Fruit fly (Drosophila melanogaster) whole organism, pupa: ENCODE results near the gene CG6125.
A peak's percentile ranks its signal among the peaks of the same experiment; 100 is the strongest.

Experiments used
- CG10348 ChIP-seq: fragments of 200-800 bp; sonication (Bioruptor generic); IDR thresholded peaks from 2 replicates; pipeline ENCODE4 v1.3.6; 2022; ENCODE audit warnings: missing biosample characterization, missing genetic modification characterization
- CG12605 ChIP-seq: fragments of 200-800 bp; sonication (Bioruptor generic); IDR thresholded peaks from 2 replicates; pipeline ENCODE4 v1.3.6; 2022; ENCODE audit warnings: missing biosample characterization, missing genetic modification characterization
- CG13204 ChIP-seq: fragments of 200-800 bp; sonication (Bioruptor generic); optimal IDR thresholded peaks from 2 replicates; lab custom pipeline; 2018; ENCODE audit warnings: missing biosample characterization, mild to moderate bottlenecking, missing genetic modification characterization, moderate library complexity
- CG14655 ChIP-seq: fragments of 200-800 bp; sonication (Bioruptor generic); optimal IDR thresholded peaks from 3 replicates; lab custom pipeline; 2017; ENCODE audit warnings: mild to moderate bottlenecking, missing biosample characterization, missing genetic modification reagents, missing genetic modification characterization
- CG15710 ChIP-seq: fragments of 200-800 bp; sonication (Bioruptor generic); optimal IDR thresholded peaks from 2 replicates; lab custom pipeline; 2018; ENCODE audit warnings: missing biosample characterization, mild to moderate bottlenecking, missing genetic modification characterization, moderate library complexity
- CG17806 ChIP-seq: fragments of 200-800 bp; sonication (Bioruptor generic); optimal IDR thresholded peaks from 2 replicates; lab custom pipeline; 2018; ENCODE audit warnings: missing biosample characterization, mild to moderate bottlenecking, missing genetic modification characterization, moderate library complexity
- CG32121 ChIP-seq: fragments of 200-800 bp; sonication (Bioruptor generic); IDR thresholded peaks from 2 replicates; pipeline ENCODE4 v1.3.6; 2022; ENCODE audit warnings: missing biosample characterization, missing genetic modification characterization
- CG34367 ChIP-seq: fragments of 200-800 bp; sonication (Bioruptor generic); optimal IDR thresholded peaks from 2 replicates; lab custom pipeline; 2018; ENCODE audit warnings: missing biosample characterization, mild to moderate bottlenecking, missing genetic modification characterization
- CG4496 ChIP-seq: fragments of 200-800 bp; sonication (Bioruptor generic); IDR thresholded peaks from 3 replicates; pipeline ENCODE4 v1.3.6; 2022; ENCODE audit warnings: missing biosample characterization, missing genetic modification characterization
- CG8159 ChIP-seq: fragments of 200-800 bp; sonication (Bioruptor generic); optimal IDR thresholded peaks from 3 replicates; lab custom pipeline; 2018; ENCODE audit warnings: missing biosample characterization, mild to moderate bottlenecking, missing genetic modification characterization, moderate library complexity
- CG8301 ChIP-seq: fragments of 200-800 bp; sonication (Bioruptor generic); optimal IDR thresholded peaks from 2 replicates; lab custom pipeline; 2018; ENCODE audit warnings: missing biosample characterization, mild to moderate bottlenecking, missing genetic modification characterization
- CG9948 ChIP-seq: fragments of 200-800 bp; sonication (Bioruptor generic); optimal IDR thresholded peaks from 2 replicates; lab custom pipeline; 2018; ENCODE audit warnings: missing biosample characterization, mild to moderate bottlenecking, missing genetic modification characterization, moderate library complexity
- D1 ChIP-seq: fragments of 200-800 bp; sonication (Bioruptor generic); optimal IDR thresholded peaks from 2 replicates; lab custom pipeline; 2018; ENCODE audit warnings: missing biosample characterization, mild to moderate bottlenecking, missing genetic modification characterization, moderate library complexity
- EcR ChIP-seq: fragments of 200-800 bp; sonication (Bioruptor generic); optimal IDR thresholded peaks from 3 replicates; lab custom pipeline; 2019; ENCODE audit warnings: missing biosample characterization, missing genetic modification characterization, mild to moderate bottlenecking, moderate library complexity, missing genetic modification reagents
- Ets98B ChIP-seq: fragments of 200-800 bp; sonication (Bioruptor generic); IDR thresholded peaks from 2 replicates; pipeline ENCODE4 v1.3.6; 2022; ENCODE audit warnings: missing biosample characterization, missing genetic modification characterization
- Pif1A ChIP-seq: fragments of 200-800 bp; sonication (Bioruptor generic); optimal IDR thresholded peaks from 3 replicates; lab custom pipeline; 2016; ENCODE audit warnings: missing biosample characterization, missing genetic modification characterization
- Pif1B ChIP-seq: fragments of 200-800 bp; sonication (Bioruptor generic); optimal IDR thresholded peaks from 3 replicates; lab custom pipeline; 2016; ENCODE audit warnings: missing biosample characterization, missing genetic modification characterization
- Snoo ChIP-seq: fragments of 200-800 bp; sonication (Bioruptor generic); optimal IDR thresholded peaks from 3 replicates; lab custom pipeline; 2017; ENCODE audit warnings: missing biosample characterization, mild to moderate bottlenecking, missing genetic modification characterization, inconsistent platforms
- fd96Ca ChIP-seq: fragments of 200-800 bp; sonication (Bioruptor generic); IDR thresholded peaks from 3 replicates; pipeline ENCODE4 v1.3.6; 2022; ENCODE audit warnings: missing biosample characterization, missing genetic modification characterization
- gl ChIP-seq: fragments of 200-800 bp; sonication (Bioruptor generic); optimal IDR thresholded peaks from 2 replicates; lab custom pipeline; 2018; ENCODE audit warnings: missing biosample characterization, mild to moderate bottlenecking, missing genetic modification characterization
- rn ChIP-seq: fragments of 200-800 bp; sonication (Bioruptor generic); IDR thresholded peaks from 2 replicates; pipeline ENCODE4 v1.3.6; 2022; ENCODE audit warnings: missing biosample characterization, missing genetic modification characterization

CG6125 gene

DNA sequence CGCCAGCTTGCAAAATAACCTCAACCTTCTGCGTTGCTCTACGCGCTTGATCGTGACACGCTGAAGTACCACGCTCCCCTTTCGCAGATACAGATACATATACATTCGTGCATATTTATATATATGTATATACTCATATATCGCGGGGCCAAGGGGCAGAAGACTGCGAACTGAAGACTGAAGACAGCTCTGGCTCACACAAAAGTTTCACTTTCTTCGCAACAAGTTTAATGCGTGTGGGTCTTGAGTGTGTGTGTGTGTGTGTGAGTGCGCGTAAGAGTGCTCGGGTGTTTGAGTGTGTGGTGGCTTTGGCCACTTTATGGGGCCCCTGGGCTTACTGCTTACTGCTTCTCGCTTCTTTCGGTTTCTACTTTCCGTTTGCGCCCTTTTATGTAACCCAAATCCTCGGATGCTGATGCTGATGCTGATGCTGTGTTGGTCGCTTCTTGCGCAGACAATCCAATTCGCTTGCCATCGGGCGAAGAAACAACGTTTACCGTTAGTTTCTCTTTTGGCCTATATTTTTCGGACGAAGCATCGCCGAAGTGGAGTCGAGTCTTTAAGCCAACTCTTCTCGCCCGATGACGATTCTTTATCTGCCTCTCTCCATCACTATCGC lies 20.4 kb upstream of the CG6125 start:
- no peak for TF ChIP-seq fd96Ca (GFP tag; lab: Robert Waterston, UW)
- TF ChIP-seq CG8301 = no peak
- TF ChIP-seq D1 = no peak
- TF ChIP-seq CG13204 (GFP tag; lab: Kevin White, UChicago) = no peak
- no peak for TF ChIP-seq rn (GFP tag; lab: Robert Waterston, UW)
- TF ChIP-seq EcR (GFP tag; lab: Kevin White, UChicago) = no peak
- TF ChIP-seq gl (tag; lab: Kevin White, UChicago) = no peak
- no peak for TF ChIP-seq CG9948 (tag; lab: Kevin White, UChicago)
- no peak for TF ChIP-seq Pif1A (GFP tag; lab: Kevin White, UChicago)
- TF ChIP-seq CG17806 = no peak
- TF ChIP-seq Snoo (tag; lab: Kevin White, UChicago) = no peak
- TF ChIP-seq CG34367 (tag; lab: Kevin White, UChicago) = no peak
- TF ChIP-seq CG15710 (tag; lab: Kevin White, UChicago) = no peak
- no peak for TF ChIP-seq CG10348
- TF ChIP-seq Pif1B (GFP tag; lab: Kevin White, UChicago) = no peak
- no peak for TF ChIP-seq CG14655 (GFP tag; lab: Kevin White, UChicago)
- TF ChIP-seq CG4496 (GFP tag; lab: Robert Waterston, UW) = no peak
- no peak for TF ChIP-seq CG32121 (GFP tag; lab: Robert Waterston, UW)

DNA sequence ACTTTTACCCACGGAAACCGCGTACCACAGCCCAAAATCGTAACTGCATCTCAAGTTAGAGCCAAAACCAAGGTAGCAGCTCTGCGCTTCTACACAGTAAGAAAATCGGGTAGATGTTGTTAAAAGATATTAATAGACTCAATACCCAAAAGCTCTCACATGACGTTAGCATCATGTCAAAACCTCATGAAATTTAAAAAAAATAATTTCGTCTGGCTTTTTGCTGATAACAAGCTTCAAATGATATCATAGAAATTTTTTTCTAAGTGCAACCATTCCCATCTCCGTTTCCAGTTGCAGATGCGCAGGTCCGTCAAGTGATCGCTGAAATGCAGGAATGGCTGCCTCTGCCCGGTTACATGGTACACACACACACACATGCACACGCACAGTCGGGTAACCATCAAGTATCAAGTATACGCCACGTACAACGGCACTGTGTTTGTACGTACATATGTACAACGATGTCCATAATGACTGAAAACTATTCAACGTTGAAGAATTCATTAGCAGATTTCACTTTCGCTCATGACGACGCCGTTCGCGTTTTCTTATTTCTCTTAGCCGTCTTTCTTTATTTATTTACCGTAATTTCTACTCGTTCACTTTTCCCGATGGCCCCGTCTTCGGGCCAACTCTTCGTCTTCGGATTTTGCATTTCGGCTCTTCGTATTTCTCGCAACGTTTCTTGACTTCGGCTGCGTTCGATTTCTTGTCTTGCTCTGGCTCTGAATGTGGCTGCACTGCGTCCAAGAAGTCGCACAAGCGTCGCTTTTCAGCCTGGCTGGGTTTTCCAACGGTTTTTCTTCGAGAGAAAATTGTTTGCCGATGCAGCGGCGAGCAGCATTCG lies 19.0 kb upstream of the CG6125 start:
- TF ChIP-seq Snoo (tag; lab: Kevin White, UChicago) (no peak), Pif1B (GFP tag; lab: Kevin White, UChicago) (peak; percentile 12), CG4496 (GFP tag; lab: Robert Waterston, UW) (peak; percentile 78), rn (GFP tag; lab: Robert Waterston, UW) (no peak), Pif1A (GFP tag; lab: Kevin White, UChicago) (peak; percentile 23), CG14655 (GFP tag; lab: Kevin White, UChicago) (peak; percentile 76), CG8301 (peak; percentile 73), Ets98B (GFP tag; lab: Robert Waterston, UW) (peak; percentile 73), CG10348 (no peak), D1 (no peak), fd96Ca (GFP tag; lab: Robert Waterston, UW) (peak; percentile 62; the same call in 1 of the 3 replicates), CG32121 (GFP tag; lab: Robert Waterston, UW) (peak; percentile 54; the same call in 1 of the 2 replicates), CG12605 (GFP tag; lab: Robert Waterston, UW) (peak; percentile 54; the same call in 1 of the 2 replicates)

DNA sequence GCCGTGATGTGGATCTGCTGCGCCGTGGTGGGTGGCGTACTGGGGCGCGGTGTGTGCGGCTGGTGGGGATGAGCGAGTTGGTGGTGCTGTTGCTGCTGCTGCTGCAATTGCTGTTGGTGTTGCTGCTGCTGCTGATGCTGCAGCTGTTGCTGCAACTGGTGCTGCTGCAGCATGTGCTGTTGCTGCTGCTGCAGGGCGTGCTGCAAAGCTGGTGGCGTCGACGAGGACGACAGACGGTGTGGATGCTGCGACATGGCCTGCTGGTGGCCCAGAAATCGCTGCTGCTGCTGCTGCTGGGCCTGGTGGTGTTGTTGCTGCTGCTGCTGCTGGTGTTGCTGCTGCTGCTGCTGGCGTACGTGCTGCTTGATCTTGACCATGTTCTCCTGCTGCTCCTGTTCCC lies 17.3 kb upstream of the CG6125 start:
- TF ChIP-seq CG32121 (GFP tag; lab: Robert Waterston, UW) = no peak
- TF ChIP-seq, all 21 proteins: peak for 0

DNA sequence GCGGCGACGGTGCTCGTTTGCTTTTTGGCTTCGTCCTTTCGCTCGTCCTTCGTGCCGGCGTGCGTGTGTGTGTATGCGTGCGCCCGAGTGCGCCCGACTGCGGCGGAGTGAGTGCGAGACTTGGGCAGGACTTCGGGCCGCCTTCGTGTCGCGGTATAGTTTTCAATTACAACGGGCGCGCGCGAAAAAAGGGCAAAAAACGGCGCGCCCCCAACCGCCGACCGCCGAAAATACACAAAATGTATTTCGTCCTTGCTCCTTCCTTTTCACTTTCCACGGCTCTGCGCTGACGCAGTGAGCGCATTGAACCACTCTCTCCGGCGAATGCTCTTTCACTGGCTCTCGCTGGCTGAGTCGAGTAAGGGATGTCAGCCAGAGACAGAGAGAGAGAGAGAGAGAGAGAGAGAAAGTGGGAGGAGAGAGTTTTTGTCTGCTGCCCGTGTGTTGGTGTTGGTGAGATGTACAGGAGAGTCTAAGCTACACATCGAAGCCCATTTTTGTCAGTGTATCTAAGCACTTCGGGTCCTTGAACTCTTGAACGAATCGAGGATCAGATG lies 13.6 kb upstream of the CG6125 start:
- no peak for TF ChIP-seq rn (GFP tag; lab: Robert Waterston, UW)
- no peak for TF ChIP-seq Pif1B (GFP tag; lab: Kevin White, UChicago)
- TF ChIP-seq CG9948 (tag; lab: Kevin White, UChicago) = no peak
- TF ChIP-seq EcR (GFP tag; lab: Kevin White, UChicago) = peak; percentile 46
- TF ChIP-seq CG8301 = no peak
- 0 out of 3 replicates have a peak, but pooled peaks have one; percentile 41 for TF ChIP-seq fd96Ca (GFP tag; lab: Robert Waterston, UW)
- 0 out of 2 replicates have a peak, but pooled peaks have one; percentile 10 for TF ChIP-seq CG10348
- 0 out of 3 replicates have a peak, but pooled peaks have one; percentile 43 for TF ChIP-seq CG4496 (GFP tag; lab: Robert Waterston, UW)
- TF ChIP-seq CG15710 (tag; lab: Kevin White, UChicago) = no peak
- TF ChIP-seq CG8159 (tag; lab: Kevin White, UChicago) = no peak
- no peak for TF ChIP-seq D1
- peak; percentile 45 for TF ChIP-seq CG13204 (GFP tag; lab: Kevin White, UChicago)
- TF ChIP-seq CG14655 (GFP tag; lab: Kevin White, UChicago) = no peak
- TF ChIP-seq CG32121 (GFP tag; lab: Robert Waterston, UW) = 0 out of 2 replicates have a peak, but pooled peaks have one; percentile 13
- TF ChIP-seq Pif1A (GFP tag; lab: Kevin White, UChicago) = no peak
- no peak for TF ChIP-seq Snoo (tag; lab: Kevin White, UChicago)

DNA sequence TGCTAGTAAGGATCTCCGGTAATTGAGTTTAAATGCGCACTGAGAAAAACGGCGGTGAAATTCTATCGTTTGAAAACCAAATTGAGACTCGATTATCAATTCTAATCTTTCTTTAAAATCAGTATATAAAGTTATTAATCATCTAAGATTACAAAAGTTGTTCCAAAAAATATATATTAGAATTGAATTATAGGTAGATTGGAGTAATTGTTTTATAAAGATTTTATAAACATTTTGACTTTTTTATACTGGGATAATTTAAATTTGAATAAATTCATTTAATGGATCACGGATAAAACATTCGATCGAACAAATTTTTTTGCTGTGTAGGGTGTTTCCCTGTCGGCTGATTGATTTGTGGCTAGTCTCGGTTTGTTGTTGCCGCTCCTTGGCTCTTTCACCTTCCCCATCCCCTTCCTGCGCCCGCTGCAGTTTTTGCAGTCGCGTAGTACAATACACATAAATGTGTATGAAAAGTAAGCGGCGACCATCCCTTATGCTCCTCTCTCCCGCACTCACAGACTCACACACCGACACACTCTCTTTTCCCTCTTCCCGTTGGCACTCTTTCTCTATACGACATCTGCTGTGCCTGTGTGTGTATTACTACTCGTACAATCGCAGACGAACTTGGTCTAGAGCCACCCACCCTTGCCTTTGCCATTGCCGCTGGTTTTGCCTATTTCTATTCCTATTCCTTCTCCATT lies 12.1 kb upstream of the CG6125 start:
- TF ChIP-seq gl (tag; lab: Kevin White, UChicago) (no peak), CG17806 (peak; percentile 6), CG4496 (GFP tag; lab: Robert Waterston, UW) (no peak), CG8301 (no peak), Ets98B (GFP tag; lab: Robert Waterston, UW) (no peak), CG10348 (no peak), fd96Ca (GFP tag; lab: Robert Waterston, UW) (no peak), rn (GFP tag; lab: Robert Waterston, UW) (no peak), CG15710 (tag; lab: Kevin White, UChicago) (peak; percentile 47), CG8159 (tag; lab: Kevin White, UChicago) (peak; percentile 54), CG12605 (GFP tag; lab: Robert Waterston, UW) (no peak), CG13204 (GFP tag; lab: Kevin White, UChicago) (peak; percentile 0), Pif1B (GFP tag; lab: Kevin White, UChicago) (no peak), EcR (GFP tag; lab: Kevin White, UChicago) (no peak), D1 (no peak), CG32121 (GFP tag; lab: Robert Waterston, UW) (no peak), CG9948 (tag; lab: Kevin White, UChicago) (peak; percentile 36), Pif1A (GFP tag; lab: Kevin White, UChicago) (peak; percentile 9), Snoo (tag; lab: Kevin White, UChicago) (no peak), CG14655 (GFP tag; lab: Kevin White, UChicago) (no peak), CG34367 (tag; lab: Kevin White, UChicago) (no peak)
- TF ChIP-seq, all 21 proteins: peak for 6
